Fruit fly (Drosophila melanogaster) S2 (cell line): ENCODE measurements around the gene Galphaf.

Experiments
- CG8478 ChIP-seq: fragments of >200 bp; optimal IDR thresholded peaks from 2 replicates; lab custom pipeline; 2018
- CTCF ChIP-seq, 2 experiments: fragments of >200 bp; optimal IDR thresholded peaks; 2 replicates each; lab custom pipeline; 2018

dm6 chr3L:16645323-16645982 lies 22.3 kb downstream of the Galphaf start:
- no peak for TF ChIP-seq CG8478 (lab: Kevin White, UChicago)
- no peak for TF ChIP-seq CTCF (optimal IDR thresholded peaks at IDR 0.05; lab: Kevin White, UChicago)
